Worm (Caenorhabditis elegans) whole organism, L2 larva: Measurements from ENCODE around the gene sra-4.

Source experiments
- R02D3.7 ChIP-seq: fragments of 150-350 bp; optimal IDR thresholded peaks from 2 replicates; lab custom pipeline; 2014; ENCODE audit warnings: missing biosample characterization, missing genetic modification characterization
- ama-1 ChIP-seq: fragments of 150-350 bp; optimal IDR thresholded peaks from 2 replicates; lab custom pipeline; 2018; ENCODE audit warnings: inconsistent platforms
- ceh-82 ChIP-seq: fragments of 150-350 bp; optimal IDR thresholded peaks from 2 replicates; lab custom pipeline; 2014; ENCODE audit warnings: missing biosample characterization, missing genetic modification characterization
- nhr-10 ChIP-seq: sonication (generic microtip); optimal IDR thresholded peaks from 2 replicates; lab custom pipeline; 2017; ENCODE audit warnings: missing biosample characterization, missing genetic modification characterization
- peb-1 ChIP-seq: fragments of 150-350 bp; optimal IDR thresholded peaks from 2 replicates; lab custom pipeline; 2014; ENCODE audit warnings: missing biosample characterization, missing genetic modification characterization

DNA sequence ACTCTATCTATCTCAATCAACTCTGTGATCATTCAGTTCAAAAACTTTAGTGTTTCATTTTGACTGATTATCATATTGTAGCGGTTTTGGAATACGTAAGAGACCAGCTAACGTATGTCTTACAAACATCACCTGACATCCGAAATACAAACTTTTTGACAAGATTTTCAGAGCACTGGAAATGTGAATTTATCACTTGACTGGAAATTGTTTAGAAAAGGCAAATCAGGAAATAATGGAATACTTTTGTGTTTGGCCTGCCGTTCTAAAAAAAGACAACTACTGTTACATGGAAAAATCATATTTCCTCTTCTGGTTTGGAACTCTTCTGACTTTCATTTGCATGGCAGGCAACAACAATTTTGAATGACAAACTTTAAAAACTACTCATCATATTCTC is 8.9 kb upstream of the sra-4 start, which contains the start of gene F35H8.12:
- TF ChIP-seq ama-1 (lab: Kevin White, UChicago): no peak
- no peak for TF ChIP-seq R02D3.7
- TF ChIP-seq ceh-82 (tag; lab: Kevin White, UChicago): no peak
- TF ChIP-seq nhr-10 (tag; lab: Kevin White, UChicago): no peak
- no peak for TF ChIP-seq peb-1 (tag; lab: Kevin White, UChicago)
